Worm (Caenorhabditis elegans) whole organism, young adult: Measurements from ENCODE around the gene vha-18.

Source experiments
- B0336.3 ChIP-seq: fragments of 200-800 bp; sonication (Bioruptor generic); IDR thresholded peaks from 2 replicates; pipeline ENCODE4 v1.3.6; 2022; ENCODE audit warnings: missing genetic modification characterization, missing compliant biosample characterization
- C06A6.2 ChIP-seq: fragments of 200-800 bp; sonication (Bioruptor generic); conservative IDR thresholded peaks from 2 replicates; pipeline ENCODE4 v1.3.6; 2022; ENCODE audit warnings: missing genetic modification characterization, missing compliant biosample characterization
- F55B11.4 ChIP-seq: sonication (generic microtip); optimal IDR thresholded peaks from 2 replicates; lab custom pipeline; 2016; ENCODE audit warnings: missing compliant biosample characterization, missing genetic modification characterization, borderline replicate concordance; ENCODE audit not compliant: insufficient read depth
- F57C9.4 ChIP-seq: sonication (generic microtip); optimal IDR thresholded peaks from 2 replicates; lab custom pipeline; 2017; ENCODE audit warnings: mild to moderate bottlenecking, missing genetic modification characterization, missing compliant biosample characterization
- Y67H2A.10 ChIP-seq: fragments of 200-800 bp; sonication (Bioruptor generic); conservative IDR thresholded peaks from 2 replicates; pipeline ENCODE4 v1.3.6; 2022; ENCODE audit warnings: missing genetic modification reagents, missing genetic modification characterization, missing compliant biosample characterization
- Y79H2A.3 ChIP-seq: fragments of 200-800 bp; sonication (Bioruptor generic); conservative IDR thresholded peaks from 2 replicates; pipeline ENCODE4 v1.3.6; 2022; ENCODE audit warnings: missing genetic modification reagents, missing genetic modification characterization, missing compliant biosample characterization
- aptf-2 ChIP-seq: fragments of 200-800 bp; sonication (Bioruptor generic); conservative IDR thresholded peaks from 2 replicates; pipeline ENCODE4 v1.3.6; 2022; ENCODE audit warnings: missing genetic modification reagents, missing genetic modification characterization, missing compliant biosample characterization
- athp-1 ChIP-seq: sonication (generic microtip); optimal IDR thresholded peaks from 2 replicates; lab custom pipeline; 2017; ENCODE audit warnings: mild to moderate bottlenecking, missing genetic modification characterization, missing compliant biosample characterization
- ceh-91 ChIP-seq: fragments of 200-800 bp; sonication (Bioruptor generic); IDR thresholded peaks from 2 replicates; pipeline ENCODE4 v1.3.6; 2022; ENCODE audit warnings: missing genetic modification reagents, missing genetic modification characterization, missing compliant biosample characterization
- chd-7 ChIP-seq: sonication (generic microtip); optimal IDR thresholded peaks from 2 replicates; lab custom pipeline; 2016; ENCODE audit warnings: mild to moderate bottlenecking, missing genetic modification characterization, moderate library complexity, missing compliant biosample characterization
- dox-1 ChIP-seq: fragments of 200-800 bp; sonication (Bioruptor generic); IDR thresholded peaks from 2 replicates; pipeline ENCODE4 v1.3.6; 2022; ENCODE audit warnings: missing genetic modification reagents, missing genetic modification characterization, missing compliant biosample characterization
- egl-44 ChIP-seq: fragments of 200-800 bp; sonication (Bioruptor generic); IDR thresholded peaks from 2 replicates; pipeline ENCODE4 v1.3.6; 2022; ENCODE audit warnings: missing genetic modification reagents, missing genetic modification characterization, missing compliant biosample characterization
- fkh-3 ChIP-seq: sonication (generic microtip); optimal IDR thresholded peaks from 2 replicates; lab custom pipeline; 2016; ENCODE audit warnings: mild to moderate bottlenecking, missing genetic modification characterization, missing compliant biosample characterization
- hlh-26 ChIP-seq: fragments of 200-800 bp; sonication (Bioruptor generic); conservative IDR thresholded peaks from 2 replicates; pipeline ENCODE4 v1.3.6; 2022; ENCODE audit warnings: missing genetic modification reagents, missing genetic modification characterization, missing compliant biosample characterization
- hsf-1 ChIP-seq: fragments of 200-800 bp; sonication (Bioruptor generic); IDR thresholded peaks from 2 replicates; pipeline ENCODE4 v1.3.6; 2022; ENCODE audit warnings: missing genetic modification reagents, missing genetic modification characterization, missing compliant biosample characterization
- lsl-1 ChIP-seq: fragments of 200-800 bp; sonication (Bioruptor generic); optimal IDR thresholded peaks from 2 replicates; lab custom pipeline; 2018; ENCODE audit warnings: mild to moderate bottlenecking, missing genetic modification characterization, moderate library complexity, missing compliant biosample characterization
- lsy-27 ChIP-seq: sonication (generic microtip); optimal IDR thresholded peaks from 2 replicates; lab custom pipeline; 2017; ENCODE audit warnings: missing genetic modification characterization, mild to moderate bottlenecking, missing compliant biosample characterization, antibody characterized with exemption, missing genotype, borderline replicate concordance; ENCODE audit not compliant: insufficient read depth
- madf-3 ChIP-seq: fragments of 200-800 bp; sonication (Bioruptor generic); IDR thresholded peaks from 2 replicates; pipeline ENCODE4 v1.3.6; 2022; ENCODE audit warnings: missing genetic modification reagents, missing genetic modification characterization, missing compliant biosample characterization
- mcd-1 ChIP-seq: fragments of 200-800 bp; sonication (Bioruptor generic); IDR thresholded peaks from 2 replicates; pipeline ENCODE4 v1.3.6; 2022; ENCODE audit warnings: missing genetic modification reagents, missing genetic modification characterization, missing compliant biosample characterization
- mel-28 ChIP-seq: sonication (generic microtip); optimal IDR thresholded peaks from 2 replicates; lab custom pipeline; 2016; ENCODE audit warnings: borderline replicate concordance, mild to moderate bottlenecking, missing genetic modification characterization, missing compliant biosample characterization
- mes-4 ChIP-seq: sonication (generic microtip); optimal IDR thresholded peaks from 2 replicates; lab custom pipeline; 2016; ENCODE audit warnings: missing genotype, missing genetic modification characterization, missing compliant biosample characterization
- mxl-1 ChIP-seq: sonication (generic microtip); optimal IDR thresholded peaks from 2 replicates; lab custom pipeline; 2016; ENCODE audit warnings: missing genetic modification characterization, missing compliant biosample characterization
- nhr-120 ChIP-seq: fragments of 200-800 bp; sonication (Bioruptor generic); IDR thresholded peaks from 2 replicates; pipeline ENCODE4 v1.3.6; 2022; ENCODE audit warnings: missing genetic modification characterization, missing compliant biosample characterization
- nhr-27 ChIP-seq: fragments of 200-800 bp; sonication (Bioruptor generic); optimal IDR thresholded peaks from 2 replicates; lab custom pipeline; 2018; ENCODE audit warnings: mild to moderate bottlenecking, missing genetic modification characterization, moderate library complexity, missing compliant biosample characterization
- nhr-80 ChIP-seq: sonication (generic microtip); optimal IDR thresholded peaks from 2 replicates; lab custom pipeline; 2016; ENCODE audit warnings: missing genetic modification characterization, missing compliant biosample characterization
- nhr-90 ChIP-seq: sonication (generic microtip); optimal IDR thresholded peaks from 2 replicates; lab custom pipeline; 2016; ENCODE audit warnings: missing genotype, mild to moderate bottlenecking, missing genetic modification characterization, missing compliant biosample characterization
- pha-4 ChIP-seq: fragments of 150-350 bp; sonication (generic microtip); optimal IDR thresholded peaks from 2 replicates; lab custom pipeline; 2014; ENCODE audit warnings: missing biosample characterization, missing genetic modification reagents, missing genetic modification characterization
- rcor-1 ChIP-seq: fragments of 200-800 bp; sonication (Bioruptor generic); IDR thresholded peaks from 2 replicates; pipeline ENCODE4 v1.3.6; 2022; ENCODE audit warnings: missing genetic modification reagents, missing genetic modification characterization, missing compliant biosample characterization
- tbx-9 ChIP-seq: sonication (generic microtip); optimal IDR thresholded peaks from 2 replicates; lab custom pipeline; 2016; ENCODE audit warnings: borderline replicate concordance, missing genetic modification characterization, inconsistent platforms, missing compliant biosample characterization
- tlf-1 ChIP-seq: fragments of 200-800 bp; sonication (Bioruptor generic); optimal IDR thresholded peaks from 2 replicates; lab custom pipeline; 2018; ENCODE audit warnings: mild to moderate bottlenecking, missing genetic modification characterization, missing compliant biosample characterization
- unc-130 ChIP-seq: sonication (generic microtip); optimal IDR thresholded peaks from 2 replicates; lab custom pipeline; 2016; ENCODE audit warnings: missing genetic modification reagents, missing genetic modification characterization, missing compliant biosample characterization
- unc-62 ChIP-seq: fragments of 150-350 bp; optimal IDR thresholded peaks from 2 replicates; lab custom pipeline; 2014; ENCODE audit warnings: missing biosample characterization, missing genetic modification reagents, missing genetic modification characterization
- ztf-18 ChIP-seq: sonication (generic microtip); optimal IDR thresholded peaks from 2 replicates; lab custom pipeline; 2016; ENCODE audit warnings: missing genotype, mild to moderate bottlenecking, missing genetic modification characterization, missing compliant biosample characterization
- ztf-3 ChIP-seq: fragments of 200-800 bp; sonication (Bioruptor generic); optimal IDR thresholded peaks from 2 replicates; lab custom pipeline; 2018; ENCODE audit warnings: mild to moderate bottlenecking, missing genetic modification characterization, missing compliant biosample characterization

Gene vha-18

ce11 chrV:8400808-8401207 lies 12.5 kb downstream of the vha-18 start:
- TF ChIP-seq nhr-27 (tag; lab: Kevin White, UChicago) (no peak), tlf-1 (GFP tag; lab: Kevin White, UChicago) (no peak), unc-62 (no peak), mcd-1 (GFP tag; lab: Robert Waterston, UW) (no peak), hlh-26 (GFP tag; lab: Robert Waterston, UW) (no peak), Y79H2A.3 (no peak), B0336.3 (GFP tag; lab: Robert Waterston, UW) (no peak), mxl-1 (no peak)

ce11 chrV:8394357-8394850 lies 18.9 kb downstream of the vha-18 start, which contains the start of the genes pho-6 and F52E1.3:
Gene pho-6 (minus strand): TSS chrV:8394457.
Gene F52E1.3 (plus strand): TSS chrV:8394800.
- TF ChIP-seq F55B11.4 (tag; lab: Kevin White, UChicago) (no peak), pha-4 (tag; lab: Kevin White, UChicago) (no peak), chd-7 (tag; lab: Kevin White, UChicago) (no peak), egl-44 (GFP tag; lab: Robert Waterston, UW) (no peak), rcor-1 (GFP tag; lab: Robert Waterston, UW) (no peak), mel-28 (tag; lab: Kevin White, UChicago) (no peak), madf-3 (GFP tag; lab: Robert Waterston, UW) (no peak), lsy-27 (no peak), nhr-120 (no peak), tbx-9 (tag; lab: Kevin White, UChicago) (no peak), ztf-3 (GFP tag; lab: Kevin White, UChicago) (no peak)

- no peak for TF ChIP-seq mes-4 (tag; lab: Kevin White, UChicago)
Measured at ce11 chrV:8389307-8389706, 24.0 kb downstream of the vha-18 start.

- TF ChIP-seq athp-1 (no peak), pha-4 (tag; lab: Kevin White, UChicago) (no peak), F57C9.4 (tag; lab: Kevin White, UChicago) (no peak), lsl-1 (GFP tag; lab: Kevin White, UChicago) (no peak), nhr-90 (tag; lab: Kevin White, UChicago) (no peak), nhr-80 (tag; lab: Kevin White, UChicago) (no peak), ztf-3 (GFP tag; lab: Kevin White, UChicago) (no peak), aptf-2 (GFP tag; lab: Robert Waterston, UW) (no peak), C06A6.2 (GFP tag; lab: Robert Waterston, UW) (no peak), unc-130 (GFP tag; lab: Kevin White, UChicago) (no peak), Y67H2A.10 (GFP tag; lab: Robert Waterston, UW) (no peak), hsf-1 (GFP tag; lab: Robert Waterston, UW) (no peak), dox-1 (no peak), fkh-3 (tag; lab: Kevin White, UChicago) (no peak), ztf-18 (tag; lab: Kevin White, UChicago) (no peak), ceh-91 (GFP tag; lab: Robert Waterston, UW) (no peak)
Measured at ce11 chrV:8387056-8387455, 26.2 kb downstream of the vha-18 start, which contains the start of gene gcy-7. Gene gcy-7 (plus strand): TSS chrV:8387356.
